Worm (Caenorhabditis elegans): ENCODE data around the gene Y43F8B.28.

DNA sequence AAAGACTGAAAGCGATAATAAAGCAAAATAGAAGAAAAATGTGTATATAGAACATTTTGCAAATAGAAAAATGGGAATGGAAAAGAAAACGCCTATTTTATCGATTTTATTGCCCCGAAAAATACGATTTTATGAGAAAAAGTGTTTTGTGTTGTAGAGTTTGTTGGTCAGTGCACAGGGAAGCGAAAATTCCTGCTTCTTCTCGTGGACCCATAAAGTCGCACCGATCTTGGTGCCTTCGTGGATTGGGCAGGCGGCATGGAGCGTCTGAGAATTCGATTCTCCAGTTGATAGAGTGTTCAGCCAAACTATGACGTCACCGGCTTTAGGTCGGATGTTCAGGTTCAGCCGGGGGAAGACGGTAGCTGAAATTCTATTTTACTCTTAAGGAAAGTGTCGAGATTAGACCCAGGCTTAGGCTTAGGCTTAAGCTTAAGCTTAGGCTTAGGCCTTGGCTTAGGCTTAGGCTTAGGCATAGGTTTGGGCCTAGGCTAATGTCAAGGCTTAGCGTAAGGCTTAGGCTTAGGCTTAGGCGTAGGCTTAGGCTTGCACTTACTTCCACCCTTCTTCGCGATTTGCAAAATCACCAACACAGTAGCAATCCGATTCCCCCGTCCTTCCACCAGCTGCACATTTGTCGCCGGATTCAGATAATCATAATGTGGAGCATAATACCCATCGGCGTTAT is 27.3 kb downstream of the Y43F8B.28 start, which contains the start of gene Y43F8B.19:
- TF ChIP-seq cog-1 (tag; optimal IDR thresholded peaks at IDR 0.05) (no peak), T22C8.4 (GFP tag; IDR thresholded peaks at IDR 0.05) (no peak), klf-2 (GFP tag; conservative IDR thresholded peaks at IDR 0.05) (no peak), ztf-29 (GFP tag; IDR thresholded peaks at IDR 0.05) (peak; percentile 67; the same call in 1 of the 2 replicates), ztf-23 (GFP tag; IDR thresholded peaks at IDR 0.05) (no peak), ref-1 (GFP tag; conservative IDR thresholded peaks at IDR 0.05) (no peak), tab-1 (GFP tag; IDR thresholded peaks at IDR 0.05) (no peak), flt-1 (GFP tag; IDR thresholded peaks at IDR 0.05) (no peak)
